Fruit fly (Drosophila melanogaster) whole organism, embryonic: ENCODE data around the gene HP1c.
A peak's percentile ranks its signal among the peaks of the same experiment; 100 is the strongest.

ENCODE experiments used
- Asciz ChIP-seq: fragments of 200-800 bp; sonication (Bioruptor generic); optimal IDR thresholded peaks from 2 replicates; lab custom pipeline; 2017; ENCODE audit warnings: missing biosample characterization, mild to moderate bottlenecking, missing genetic modification characterization, missing genetic modification reagents
- Bgb ChIP-seq: fragments of 200-800 bp; sonication (Bioruptor generic); IDR thresholded peaks from 2 replicates; pipeline ENCODE4 v1.3.6; 2022; ENCODE audit warnings: missing biosample characterization, missing genetic modification characterization; ENCODE audit not compliant: partially characterized antibody
- CG1024 ChIP-seq: fragments of 200-800 bp; sonication (Bioruptor generic); IDR thresholded peaks from 2 replicates; pipeline ENCODE4 v1.3.6; 2022; ENCODE audit warnings: missing biosample characterization, missing genetic modification characterization
- CG11398 ChIP-seq: fragments of 200-800 bp; sonication (Bioruptor generic); optimal IDR thresholded peaks from 2 replicates; lab custom pipeline; 2016; ENCODE audit warnings: missing biosample characterization, missing genetic modification characterization
- CG13624 ChIP-seq: fragments of 200-800 bp; sonication (Bioruptor generic); optimal IDR thresholded peaks from 2 replicates; lab custom pipeline; 2016; ENCODE audit warnings: missing biosample characterization, missing genetic modification characterization
- CG14014 ChIP-seq: fragments of 200-800 bp; sonication (Bioruptor generic); IDR thresholded peaks from 2 replicates; pipeline ENCODE4 v1.3.6; 2022; ENCODE audit warnings: missing biosample characterization, missing genetic modification characterization
- CG15073 ChIP-seq: fragments of 200-800 bp; sonication (Bioruptor generic); optimal IDR thresholded peaks from 2 replicates; lab custom pipeline; 2016; ENCODE audit warnings: missing biosample characterization, missing genetic modification characterization
- CG16815 ChIP-seq: fragments of 200-800 bp; sonication (Bioruptor generic); optimal IDR thresholded peaks from 3 replicates; lab custom pipeline; 2017; ENCODE audit warnings: missing biosample characterization, mild to moderate bottlenecking, missing genetic modification characterization
- CG17361 ChIP-seq: fragments of 200-800 bp; sonication (Bioruptor generic); IDR thresholded peaks from 3 replicates; pipeline ENCODE4 v1.3.6; 2022; ENCODE audit warnings: missing biosample characterization, missing genetic modification characterization
- CG2129 ChIP-seq: fragments of 200-800 bp; sonication (Bioruptor generic); IDR thresholded peaks from 2 replicates; pipeline ENCODE4 v1.3.6; 2022; ENCODE audit warnings: missing biosample characterization, missing genetic modification characterization; ENCODE audit not compliant: partially characterized antibody
- CG2199 ChIP-seq: fragments of 200-800 bp; sonication (Bioruptor generic); IDR thresholded peaks from 3 replicates; pipeline ENCODE4 v1.3.6; 2022; ENCODE audit warnings: missing biosample characterization, missing genetic modification characterization
- CG2875 ChIP-seq: fragments of 200-800 bp; sonication (Bioruptor generic); optimal IDR thresholded peaks from 2 replicates; lab custom pipeline; 2017; ENCODE audit warnings: missing biosample characterization, mild to moderate bottlenecking, missing genetic modification characterization, missing genetic modification reagents
- CG30403 ChIP-seq: fragments of 200-800 bp; sonication (Bioruptor generic); optimal IDR thresholded peaks from 3 replicates; lab custom pipeline; 2016; ENCODE audit warnings: missing biosample characterization, missing genetic modification characterization
- CG31388 ChIP-seq: fragments of 200-800 bp; sonication (Bioruptor generic); optimal IDR thresholded peaks from 2 replicates; lab custom pipeline; 2016; ENCODE audit warnings: missing biosample characterization, missing genetic modification characterization
- CG34224 ChIP-seq: fragments of 200-800 bp; sonication (Bioruptor generic); IDR thresholded peaks from 3 replicates; pipeline ENCODE4 v1.3.6; 2022; ENCODE audit warnings: missing biosample characterization, missing genetic modification characterization; ENCODE audit not compliant: partially characterized antibody
- CG34376 ChIP-seq: fragments of 200-800 bp; sonication (Bioruptor generic); optimal IDR thresholded peaks from 2 replicates; lab custom pipeline; 2018; ENCODE audit warnings: missing biosample characterization, mild to moderate bottlenecking, missing genetic modification characterization
- CG4617 ChIP-seq: fragments of 200-800 bp; sonication (Bioruptor generic); optimal IDR thresholded peaks from 3 replicates; lab custom pipeline; 2016; ENCODE audit warnings: missing biosample characterization, missing genetic modification characterization, borderline replicate concordance
- CG6791 ChIP-seq: fragments of 200-800 bp; sonication (Bioruptor generic); IDR thresholded peaks from 3 replicates; pipeline ENCODE4 v1.3.6; 2022; ENCODE audit warnings: missing biosample characterization, missing genetic modification characterization; ENCODE audit not compliant: partially characterized antibody
- CG8290 ChIP-seq, 3 experiments: fragments of 200-800 bp; sonication (Bioruptor generic); optimal IDR thresholded peaks; 2 replicates each; lab custom pipeline; 2016 to 2019; ENCODE audit warnings: missing biosample characterization in 3 of 3, missing genetic modification characterization in 3 of 3, mild to moderate bottlenecking in 2 of 3, moderate library complexity in 1 of 3
- CG9727 ChIP-seq: fragments of 200-800 bp; sonication (Bioruptor generic); optimal IDR thresholded peaks from 3 replicates; lab custom pipeline; 2017; ENCODE audit warnings: missing biosample characterization, mild to moderate bottlenecking, missing genetic modification characterization
- Dfd ChIP-seq, 2 experiments: fragments of >200 bp; optimal IDR thresholded peaks; 2 replicates each; lab custom pipeline; 2017; ENCODE audit warnings: missing biosample characterization in 2 of 2, missing genetic modification characterization in 2 of 2
- Eip74EF ChIP-seq, 2 experiments: fragments of 200-800 bp in 1 of 2; fragments of >200 bp in 1 of 2; sonication (Bioruptor generic) in 1 of 2; optimal IDR thresholded peaks; 2 replicates each; lab custom pipeline; 2017 to 2019; ENCODE audit warnings: missing biosample characterization in 2 of 2, missing genetic modification characterization in 2 of 2, mild to moderate bottlenecking in 1 of 2, moderate library complexity in 1 of 2
- Hand ChIP-seq: fragments of 200-800 bp; sonication (Bioruptor generic); optimal IDR thresholded peaks from 2 replicates; lab custom pipeline; 2017; ENCODE audit warnings: mild to moderate bottlenecking, missing biosample characterization, missing genetic modification reagents, missing genetic modification characterization
- HmgD ChIP-seq: fragments of 200-800 bp; sonication (Bioruptor generic); optimal IDR thresholded peaks from 3 replicates; lab custom pipeline; 2016; ENCODE audit warnings: missing biosample characterization, missing genetic modification characterization
- Lpt ChIP-seq: fragments of >200 bp; optimal IDR thresholded peaks from 2 replicates; lab custom pipeline; 2018; ENCODE audit warnings: missing biosample characterization, missing genetic modification characterization
- MESR4 ChIP-seq: fragments of 200-800 bp; sonication (Bioruptor generic); optimal IDR thresholded peaks from 2 replicates; lab custom pipeline; 2018; ENCODE audit warnings: missing biosample characterization, mild to moderate bottlenecking, missing genetic modification characterization, moderate library complexity
- Sry-δ ChIP-seq: fragments of 200-800 bp; sonication (Bioruptor generic); optimal IDR thresholded peaks from 2 replicates; lab custom pipeline; 2016; ENCODE audit warnings: missing biosample characterization, missing genetic modification characterization
- Vsx1 ChIP-seq: fragments of 200-800 bp; sonication (Bioruptor generic); optimal IDR thresholded peaks from 2 replicates; lab custom pipeline; 2017; ENCODE audit warnings: missing biosample characterization, mild to moderate bottlenecking, missing genetic modification characterization, missing genetic modification reagents
- Xbp1 ChIP-seq: fragments of 200-800 bp; sonication (Bioruptor generic); optimal IDR thresholded peaks from 3 replicates; lab custom pipeline; 2016; ENCODE audit warnings: missing biosample characterization, mild to moderate bottlenecking, missing genetic modification characterization
- amos ChIP-seq: fragments of 200-800 bp; sonication (Bioruptor generic); IDR thresholded peaks from 2 replicates; pipeline ENCODE4 v1.3.6; 2022; ENCODE audit warnings: missing biosample characterization, missing genetic modification characterization; ENCODE audit not compliant: partially characterized antibody
- ato ChIP-seq: fragments of 200-800 bp; sonication (Bioruptor generic); IDR thresholded peaks from 2 replicates; pipeline ENCODE4 v1.3.6; 2022; ENCODE audit warnings: missing biosample characterization, missing genetic modification characterization; ENCODE audit not compliant: partially characterized antibody
- cg ChIP-seq: fragments of 200-800 bp; sonication (Bioruptor generic); optimal IDR thresholded peaks from 3 replicates; lab custom pipeline; 2019; ENCODE audit warnings: missing biosample characterization, mild to moderate bottlenecking, missing genetic modification characterization, moderate library complexity
- chm ChIP-seq: fragments of 200-800 bp; sonication (Bioruptor generic); IDR thresholded peaks from 2 replicates; pipeline ENCODE4 v1.3.6; 2022; ENCODE audit warnings: missing biosample characterization, missing genetic modification characterization
- cwo ChIP-seq: fragments of 200-800 bp; sonication (Bioruptor generic); optimal IDR thresholded peaks from 3 replicates; lab custom pipeline; 2017; ENCODE audit warnings: missing biosample characterization, missing genetic modification characterization, mild to moderate bottlenecking, moderate library complexity, missing genetic modification reagents
- fu2 ChIP-seq: fragments of 200-800 bp; sonication (Bioruptor generic); optimal IDR thresholded peaks from 2 replicates; lab custom pipeline; 2016; ENCODE audit warnings: missing biosample characterization, missing genetic modification characterization
- mam ChIP-seq: fragments of 200-800 bp; sonication (Bioruptor generic); optimal IDR thresholded peaks from 3 replicates; lab custom pipeline; 2016; ENCODE audit warnings: missing biosample characterization, missing genetic modification characterization
- mld ChIP-seq: fragments of 200-800 bp; sonication (Bioruptor generic); IDR thresholded peaks from 3 replicates; pipeline ENCODE4 v1.3.6; 2022; ENCODE audit warnings: missing biosample characterization, missing genetic modification characterization; ENCODE audit not compliant: partially characterized antibody
- nerfin-1 ChIP-seq: fragments of 200-800 bp; sonication (Bioruptor generic); optimal IDR thresholded peaks from 3 replicates; lab custom pipeline; 2019; ENCODE audit warnings: missing biosample characterization, mild to moderate bottlenecking, missing genetic modification characterization, moderate library complexity
- nerfin-2 ChIP-seq: fragments of 200-800 bp; sonication (Bioruptor generic); IDR thresholded peaks from 2 replicates; pipeline ENCODE4 v1.3.6; 2022; ENCODE audit warnings: missing biosample characterization, missing genetic modification characterization; ENCODE audit not compliant: partially characterized antibody
- pho ChIP-seq: fragments of 200-800 bp; sonication (Bioruptor generic); optimal IDR thresholded peaks from 2 replicates; lab custom pipeline; 2016; ENCODE audit warnings: missing biosample characterization, missing genetic modification characterization
- ranshi ChIP-seq: fragments of 200-800 bp; sonication (Bioruptor generic); IDR thresholded peaks from 2 replicates; pipeline ENCODE4 v1.3.6; 2022; ENCODE audit warnings: missing biosample characterization, missing genetic modification characterization
- row ChIP-seq: fragments of 200-800 bp; sonication (Bioruptor generic); IDR thresholded peaks from 3 replicates; pipeline ENCODE4 v1.3.6; 2022; ENCODE audit warnings: missing biosample characterization, missing genetic modification characterization
- sd ChIP-seq: fragments of 200-800 bp; sonication (Bioruptor generic); optimal IDR thresholded peaks from 3 replicates; lab custom pipeline; 2018; ENCODE audit warnings: missing biosample characterization, mild to moderate bottlenecking, missing genetic modification characterization, moderate library complexity
- tna ChIP-seq: fragments of 200-800 bp; sonication (Bioruptor generic); IDR thresholded peaks from 2 replicates; pipeline ENCODE4 v1.3.6; 2022; ENCODE audit warnings: missing biosample characterization, missing genetic modification characterization; ENCODE audit not compliant: partially characterized antibody
- zfh1 ChIP-seq: fragments of 200-800 bp; sonication (Bioruptor generic); IDR thresholded peaks from 3 replicates; pipeline ENCODE4 v1.3.6; 2022; ENCODE audit warnings: missing biosample characterization, missing genetic modification characterization

Gene HP1c

dm6 chr3R:22726771-22727455, 18.5 kb upstream of the HP1c start, which contains the start of gene CG45049 (continued):
- TF ChIP-seq nerfin-2 (GFP tag; lab: Robert Waterston, UW) = peak; percentile 87
- TF ChIP-seq CG30403 (GFP tag; lab: Kevin White, UChicago) = peak; percentile 18
- 0 out of 3 replicates have a peak, but pooled peaks have one; percentile 10 for TF ChIP-seq CG2199 (GFP tag; lab: Robert Waterston, UW)
- TF ChIP-seq CG2875 (GFP tag; lab: Kevin White, UChicago) = no peak
- TF ChIP-seq CG31388 (GFP tag; lab: Kevin White, UChicago) = no peak
- TF ChIP-seq CG9727 (GFP tag; lab: Kevin White, UChicago) = no peak
- peak; percentile 86; the same call in 2 of the 3 replicates for TF ChIP-seq mld (GFP tag; lab: Robert Waterston, UW)
- TF ChIP-seq MESR4 (GFP tag; lab: Kevin White, UChicago) = peak; percentile 57
- TF ChIP-seq CG11398 = no peak
- TF ChIP-seq zfh1 = no peak
- TF ChIP-seq CG34224 (GFP tag; lab: Robert Waterston, UW) = peak; percentile 86
- no peak for TF ChIP-seq Hand (GFP tag; lab: Kevin White, UChicago)
- TF ChIP-seq cwo (GFP tag; lab: Kevin White, UChicago) = no peak
- TF ChIP-seq Lpt (GFP tag; lab: Kevin White, UChicago) = no peak
- TF ChIP-seq CG14014 = no peak
- TF ChIP-seq CG1024 (GFP tag; lab: Robert Waterston, UW) = no peak
- peak; percentile 31; the same call in 1 of the 3 replicates for TF ChIP-seq CG17361 (GFP tag; lab: Robert Waterston, UW)
- TF ChIP-seq CG13624 (GFP tag; lab: Kevin White, UChicago) = no peak
- TF ChIP-seq ranshi (GFP tag; lab: Robert Waterston, UW) = no peak
- TF ChIP-seq Dfd (GFP tag; optimal IDR thresholded peaks at IDR 0.05; lab: Kevin White, UChicago) = no peak
- peak; percentile 67 for TF ChIP-seq CG2129 (GFP tag; lab: Robert Waterston, UW)
- TF ChIP-seq CG16815 = no peak
- no peak for TF ChIP-seq fu2
- TF ChIP-seq amos (GFP tag; lab: Robert Waterston, UW) = peak; percentile 96
- peak; percentile 66 for TF ChIP-seq row
- TF ChIP-seq mam (GFP tag; lab: Kevin White, UChicago) = peak; percentile 25
- TF ChIP-seq Bgb (GFP tag; lab: Robert Waterston, UW) = peak; percentile 92
- peak; percentile 95 for TF ChIP-seq CG6791
- peak; percentile 72 for TF ChIP-seq CG4617
- no peak for TF ChIP-seq Vsx1 (GFP tag; lab: Kevin White, UChicago)
- TF ChIP-seq Sry-δ (GFP tag; lab: Kevin White, UChicago) = peak; percentile 89
- TF ChIP-seq pho (GFP tag; lab: Kevin White, UChicago) = no peak
- peak; percentile 92 for TF ChIP-seq ato (GFP tag; lab: Robert Waterston, UW)
- TF ChIP-seq CG15073 (GFP tag; lab: Kevin White, UChicago) = no peak
- no peak for TF ChIP-seq CG8290 (GFP tag; optimal IDR thresholded peaks at IDR 0.05; lab: Kevin White, UChicago)
- TF ChIP-seq CG8290 (tag; optimal IDR thresholded peaks at IDR 0.05; lab: Kevin White, UChicago) = peak in 1 of 2 experiments; percentile 5
- TF ChIP-seq tna (GFP tag; lab: Robert Waterston, UW) = peak; percentile 91
- TF ChIP-seq CG34376 (GFP tag; lab: Kevin White, UChicago) = peak; percentile 42
- TF ChIP-seq Xbp1 (GFP tag; lab: Kevin White, UChicago) = no peak

- TF ChIP-seq chm (GFP tag; lab: Robert Waterston, UW) (no peak), Eip74EF (GFP tag; optimal IDR thresholded peaks at IDR 0.05; lab: Kevin White, UChicago) (peak in 1 of 2 experiments; percentile 70), nerfin-1 (tag; lab: Kevin White, UChicago) (peak; percentile 41), Asciz (no peak), sd (peak; percentile 28), cg (GFP tag; lab: Kevin White, UChicago) (peak; percentile 71), HmgD (GFP tag; lab: Kevin White, UChicago) (peak; percentile 27)
- TF ChIP-seq, all 482 proteins: peak for 5
These were observed 18.0 kb upstream of the HP1c start for dm6 chr3R:22727456-22727833.
